Fruit fly (Drosophila melanogaster): ENCODE results near the gene Chc.

Chc gene

dm6 chrX:15835393-15835792 lies at the start of gene Chc:
Chc (minus strand) TSS chrX:15835490.
- TF ChIP-seq zfh1 (GFP tag; IDR thresholded peaks at IDR 0.05) (no peak), mld (GFP tag; IDR thresholded peaks at IDR 0.05; ENCODE audit: partially characterized antibody) (peak; percentile 95), CG6254 (GFP tag; optimal IDR thresholded peaks at IDR 0.05) (no peak), lbe (GFP tag; optimal IDR thresholded peaks at IDR 0.05) (no peak), CG43689 (GFP tag; IDR thresholded peaks at IDR 0.05) (no peak), CG12155 (GFP tag; optimal IDR thresholded peaks at IDR 0.05) (no peak), CG16863 (GFP tag; optimal IDR thresholded peaks at IDR 0.05) (no peak), CHES-1-like (GFP tag; optimal IDR thresholded peaks at IDR 0.05) (no peak), CG6854 (GFP tag; optimal IDR thresholded peaks at IDR 0.05) (no peak), so (GFP tag; IDR thresholded peaks at IDR 0.05) (no peak), fd3F (GFP tag; optimal IDR thresholded peaks at IDR 0.05) (no peak), CG34224 (GFP tag; IDR thresholded peaks at IDR 0.05; ENCODE audit: partially characterized antibody) (peak; percentile 97), Fer2 (tag; optimal IDR thresholded peaks at IDR 0.05) (no peak), ham (GFP tag; IDR thresholded peaks at IDR 0.05) (no peak), CG12659 (GFP tag; optimal IDR thresholded peaks at IDR 0.05) (peak; percentile 3), CG18619 (GFP tag; optimal IDR thresholded peaks at IDR 0.05) (no peak), chinmo (GFP tag; IDR thresholded peaks at IDR 0.05; ENCODE audit: partially characterized antibody) (peak; percentile 98), Dek (tag; optimal IDR thresholded peaks at IDR 0.05) (no peak), Trl (optimal IDR thresholded peaks at IDR 0.05) (no peak), Trl (GFP tag; optimal IDR thresholded peaks at IDR 0.05) (no peak), CG2116 (GFP tag; optimal IDR thresholded peaks at IDR 0.05) (peak; percentile 84), zen2 (GFP tag; IDR thresholded peaks at IDR 0.05; ENCODE audit: partially characterized antibody) (peak; percentile 95), grn (GFP tag; optimal IDR thresholded peaks at IDR 0.05) (no peak), ken (GFP tag; IDR thresholded peaks at IDR 0.05) (no peak), C15 (GFP tag; IDR thresholded peaks at IDR 0.05) (no peak), CG12071 (GFP tag; optimal IDR thresholded peaks at IDR 0.05) (no peak), grau (tag; optimal IDR thresholded peaks at IDR 0.05) (peak; percentile 9), CG12391 (tag; optimal IDR thresholded peaks at IDR 0.05) (peak; percentile 3), ro (GFP tag; IDR thresholded peaks at IDR 0.05) (no peak), Sin3A (optimal IDR thresholded peaks at IDR 0.05) (no peak), Fer1 (GFP tag; optimal IDR thresholded peaks at IDR 0.05) (no peak), Hsf (GFP tag; optimal IDR thresholded peaks at IDR 0.05) (no peak), CG2202 (tag; optimal IDR thresholded peaks at IDR 0.05) (no peak), pan (optimal IDR thresholded peaks at IDR 0.05) (no peak), pan (GFP tag; optimal IDR thresholded peaks at IDR 0.05 in 1 of 2, IDR thresholded peaks at IDR 0.05 in 1 of 2) (no peak), inv (GFP tag; IDR thresholded peaks at IDR 0.05; ENCODE audit: partially characterized antibody) (peak; percentile 98), zf30C (GFP tag; optimal IDR thresholded peaks at IDR 0.05) (no peak), CG4854 (GFP tag; optimal IDR thresholded peaks at IDR 0.05) (no peak), gsb (GFP tag; IDR thresholded peaks at IDR 0.05) (no peak), CG6654 (GFP tag; optimal IDR thresholded peaks at IDR 0.05) (no peak), Usf (GFP tag; optimal IDR thresholded peaks at IDR 0.05) (no peak), CG11695 (GFP tag; IDR thresholded peaks at IDR 0.05) (no peak), CG4424 (GFP tag; optimal IDR thresholded peaks at IDR 0.05) (no peak), vfl (GFP tag; optimal IDR thresholded peaks at IDR 0.05) (no peak), CG2120 (GFP tag; optimal IDR thresholded peaks at IDR 0.05) (peak; percentile 21), CG17912 (GFP tag; optimal IDR thresholded peaks at IDR 0.05) (no peak), D19B (GFP tag; optimal IDR thresholded peaks at IDR 0.05) (no peak), Adf1 (GFP tag; IDR thresholded peaks at IDR 0.05) (no peak), CG9797 (GFP tag; optimal IDR thresholded peaks at IDR 0.05) (no peak), Dbx (GFP tag; IDR thresholded peaks at IDR 0.05) (no peak), Chrac-16 (GFP tag; optimal IDR thresholded peaks at IDR 0.05) (no peak), bab2 (GFP tag; optimal IDR thresholded peaks at IDR 0.05) (no peak), tna (GFP tag; IDR thresholded peaks at IDR 0.05; ENCODE audit: partially characterized antibody) (peak; percentile 96)

All from whole organism, embryonic.